Worm (Caenorhabditis elegans): ENCODE measurements around the gene srh-171.
A peak's percentile ranks its signal among the peaks of the same experiment; 100 is the strongest.

Gene srh-171

DNA sequence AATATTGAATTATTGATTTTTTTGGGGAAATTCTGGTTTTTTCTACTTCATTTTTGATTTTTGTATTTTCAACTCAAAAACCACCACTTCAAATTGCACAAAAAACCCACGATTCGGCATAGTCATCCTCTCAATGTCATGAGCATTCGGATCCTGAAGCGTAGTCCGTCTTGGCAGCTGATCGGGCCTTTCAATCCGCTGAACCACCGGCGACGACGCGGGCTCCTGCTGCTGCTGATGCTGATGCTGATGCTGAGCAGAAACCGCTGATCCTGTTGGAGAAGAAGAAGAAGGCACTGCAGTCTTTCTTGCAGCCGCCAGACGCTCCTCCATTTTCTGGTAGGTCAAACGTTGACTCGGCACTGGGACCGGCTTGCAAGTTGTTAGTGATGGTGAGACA, 33.6 kb downstream of the srh-171 start:
- TF ChIP-seq tbx-11 (GFP tag; IDR thresholded peaks at IDR 0.05) (no peak), hnd-1 (tag; optimal IDR thresholded peaks at IDR 0.05) (no peak), tbx-37 (GFP tag; conservative IDR thresholded peaks at IDR 0.05) (no peak), flt-1 (GFP tag; IDR thresholded peaks at IDR 0.05) (no peak), hmg-4 (GFP tag; optimal IDR thresholded peaks at IDR 0.05) (no peak), pes-1 (GFP tag; IDR thresholded peaks at IDR 0.05) (no peak), scrt-1 (GFP tag; IDR thresholded peaks at IDR 0.05) (no peak), ceh-13 (GFP tag; optimal IDR thresholded peaks at IDR 0.05) (no peak), ceh-36 (tag; optimal IDR thresholded peaks at IDR 0.05) (no peak), tra-4 (tag; optimal IDR thresholded peaks at IDR 0.05) (no peak), hmbx-1 (tag; optimal IDR thresholded peaks at IDR 0.05) (no peak), B0310.2 (tag; optimal IDR thresholded peaks at IDR 0.05) (no peak)

ce11 chrV:19999789-20000188, 34.3 kb downstream of the srh-171 start:
- TF ChIP-seq tbx-37 (GFP tag; conservative IDR thresholded peaks at IDR 0.05): 0 out of 2 replicates have a peak, but pooled peaks have one; percentile 25
- no peak for TF ChIP-seq aly-1 (tag; optimal IDR thresholded peaks at IDR 0.05)
- 0 out of 2 replicates have a peak, but pooled peaks have one; percentile 38 for TF ChIP-seq scrt-1 (GFP tag; IDR thresholded peaks at IDR 0.05)
- TF ChIP-seq ets-7 (tag; optimal IDR thresholded peaks at IDR 0.05): no peak
- no peak for TF ChIP-seq hmg-4 (GFP tag; optimal IDR thresholded peaks at IDR 0.05)
- no peak for TF ChIP-seq flt-1 (GFP tag; IDR thresholded peaks at IDR 0.05)
- peak; percentile 63 for TF ChIP-seq ceh-36 (tag; optimal IDR thresholded peaks at IDR 0.05)

- TF ChIP-seq ceh-36 (tag; optimal IDR thresholded peaks at IDR 0.05) (no peak), hnd-1 (tag; optimal IDR thresholded peaks at IDR 0.05) (no peak), ceh-13 (GFP tag; optimal IDR thresholded peaks at IDR 0.05) (no peak), ama-1 (optimal IDR thresholded peaks at IDR 0.05) (no peak), tbx-11 (GFP tag; IDR thresholded peaks at IDR 0.05) (no peak), scrt-1 (GFP tag; IDR thresholded peaks at IDR 0.05) (0 out of 2 replicates have a peak, but pooled peaks have one; percentile 24)
Measured at ce11 chrV:20000639-20001038, 35.1 kb downstream of the srh-171 start.

DNA sequence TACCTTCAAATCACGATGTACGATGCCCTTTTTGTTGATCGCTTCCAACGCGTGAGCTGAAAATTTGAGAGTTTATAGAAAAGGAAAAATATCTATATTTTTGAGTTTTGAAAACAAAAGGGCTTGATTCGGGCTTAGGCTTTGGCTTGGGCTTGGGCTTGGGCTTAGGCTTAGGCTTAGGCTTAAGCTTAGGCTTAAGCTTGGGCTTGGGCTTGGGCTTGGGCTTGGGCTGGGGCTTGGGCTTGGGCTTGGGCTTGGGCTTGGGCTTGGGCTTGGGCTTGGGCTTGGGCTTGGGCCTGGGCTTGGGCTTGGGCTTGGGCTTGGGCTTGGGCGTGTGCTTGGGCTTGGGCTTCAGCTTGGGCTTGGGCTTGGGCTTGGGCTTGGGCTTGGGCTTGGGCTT, 36.7 kb downstream of the srh-171 start:
- TF ChIP-seq B0310.2 (tag; optimal IDR thresholded peaks at IDR 0.05): no peak
- 0 out of 2 replicates have a peak, but pooled peaks have one; percentile 41 for TF ChIP-seq scrt-1 (GFP tag; IDR thresholded peaks at IDR 0.05)

ce11 chrV:20004385-20004784, 38.9 kb downstream of the srh-171 start, which contains the start of gene unc-51:
unc-51 (minus strand) TSS chrV:20004485.
- TF ChIP-seq tra-4 (tag; optimal IDR thresholded peaks at IDR 0.05) (no peak), pes-1 (GFP tag; IDR thresholded peaks at IDR 0.05) (no peak), ceh-36 (tag; optimal IDR thresholded peaks at IDR 0.05) (no peak), ceh-13 (GFP tag; optimal IDR thresholded peaks at IDR 0.05) (no peak), hmg-4 (GFP tag; optimal IDR thresholded peaks at IDR 0.05) (no peak), tbx-37 (GFP tag; conservative IDR thresholded peaks at IDR 0.05) (no peak), flt-1 (GFP tag; IDR thresholded peaks at IDR 0.05) (no peak), B0310.2 (tag; optimal IDR thresholded peaks at IDR 0.05) (no peak), hnd-1 (tag; optimal IDR thresholded peaks at IDR 0.05) (no peak), ets-7 (tag; optimal IDR thresholded peaks at IDR 0.05) (no peak), scrt-1 (GFP tag; IDR thresholded peaks at IDR 0.05) (no peak), hmbx-1 (tag; optimal IDR thresholded peaks at IDR 0.05) (no peak), ama-1 (optimal IDR thresholded peaks at IDR 0.05) (no peak), aly-1 (tag; optimal IDR thresholded peaks at IDR 0.05) (no peak), F13C5.2 (tag; optimal IDR thresholded peaks at IDR 0.05) (no peak), sea-1 (GFP tag; conservative IDR thresholded peaks at IDR 0.05) (no peak), tbx-11 (GFP tag; IDR thresholded peaks at IDR 0.05) (no peak)

DNA sequence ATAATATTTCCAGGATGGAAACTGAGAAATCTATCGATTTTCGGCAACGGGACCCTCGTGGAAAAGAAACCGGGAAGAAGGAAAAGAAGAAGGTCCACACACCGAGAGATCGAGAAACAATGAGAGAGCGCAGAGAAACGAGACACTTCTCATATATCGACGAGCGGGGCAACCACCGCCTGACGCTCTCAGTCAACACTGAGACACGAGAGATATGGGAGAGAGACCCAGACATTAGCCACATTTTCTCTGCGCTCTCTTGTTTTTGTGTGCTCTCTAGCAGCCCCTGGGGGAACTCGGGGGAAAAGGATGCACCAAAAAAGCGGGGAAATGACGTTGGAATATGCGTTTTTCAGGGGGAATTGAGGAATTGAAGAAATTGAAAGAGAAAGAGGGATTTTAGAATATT, 40.2 kb downstream of the srh-171 start:
- TF ChIP-seq pes-1 (GFP tag; IDR thresholded peaks at IDR 0.05): no peak
- TF ChIP-seq ceh-13 (GFP tag; optimal IDR thresholded peaks at IDR 0.05): no peak
- TF ChIP-seq tbx-37 (GFP tag; conservative IDR thresholded peaks at IDR 0.05): no peak
- no peak for TF ChIP-seq ets-7 (tag; optimal IDR thresholded peaks at IDR 0.05)
- TF ChIP-seq B0310.2 (tag; optimal IDR thresholded peaks at IDR 0.05): no peak
- no peak for TF ChIP-seq tbx-11 (GFP tag; IDR thresholded peaks at IDR 0.05)
- TF ChIP-seq ama-1 (optimal IDR thresholded peaks at IDR 0.05): no peak
- no peak for TF ChIP-seq tra-4 (tag; optimal IDR thresholded peaks at IDR 0.05)
- no peak for TF ChIP-seq flt-1 (GFP tag; IDR thresholded peaks at IDR 0.05)
- no peak for TF ChIP-seq aly-1 (tag; optimal IDR thresholded peaks at IDR 0.05)
- no peak for TF ChIP-seq hmbx-1 (tag; optimal IDR thresholded peaks at IDR 0.05)
- TF ChIP-seq hnd-1 (tag; optimal IDR thresholded peaks at IDR 0.05): no peak
- TF ChIP-seq sea-1 (GFP tag; conservative IDR thresholded peaks at IDR 0.05): no peak
- TF ChIP-seq hmg-4 (GFP tag; optimal IDR thresholded peaks at IDR 0.05): peak; percentile 61
- peak; percentile 52 for TF ChIP-seq F13C5.2 (tag; optimal IDR thresholded peaks at IDR 0.05)

DNA sequence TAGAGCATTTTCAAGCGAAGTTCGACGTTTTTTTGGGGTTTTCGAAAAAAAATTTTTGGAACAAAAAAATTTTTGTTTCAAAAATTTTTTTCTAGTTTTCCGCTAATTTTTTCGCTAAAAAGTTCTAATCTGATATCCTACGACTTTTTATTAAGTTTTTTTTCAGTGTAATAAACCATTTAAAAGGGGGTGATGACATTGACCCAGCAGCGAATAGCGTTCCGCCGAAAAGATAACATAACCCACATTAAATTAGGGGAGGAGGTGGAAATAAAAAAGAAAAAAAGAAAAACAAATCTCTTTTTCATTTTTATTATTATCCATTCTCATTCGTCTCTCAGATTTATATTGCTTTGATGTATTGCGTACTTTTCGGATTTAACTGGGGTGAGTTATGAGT, 42.0 kb downstream of the srh-171 start, which contains the start of gene Y60A3A.23:
Y60A3A.23 (plus strand) TSS at position 301 of the 400 bp plus-strand sequence.
- TF ChIP-seq flt-1 (GFP tag; IDR thresholded peaks at IDR 0.05): no peak
- no peak for TF ChIP-seq B0310.2 (tag; optimal IDR thresholded peaks at IDR 0.05)
- no peak for TF ChIP-seq ets-7 (tag; optimal IDR thresholded peaks at IDR 0.05)
- no peak for TF ChIP-seq scrt-1 (GFP tag; IDR thresholded peaks at IDR 0.05)
- no peak for TF ChIP-seq tra-4 (tag; optimal IDR thresholded peaks at IDR 0.05)
- no peak for TF ChIP-seq ama-1 (optimal IDR thresholded peaks at IDR 0.05)
- TF ChIP-seq tbx-37 (GFP tag; conservative IDR thresholded peaks at IDR 0.05): no peak
- TF ChIP-seq hmbx-1 (tag; optimal IDR thresholded peaks at IDR 0.05): no peak
- no peak for TF ChIP-seq sea-1 (GFP tag; conservative IDR thresholded peaks at IDR 0.05)
- TF ChIP-seq pes-1 (GFP tag; IDR thresholded peaks at IDR 0.05): no peak

- TF ChIP-seq hmbx-1 (tag; optimal IDR thresholded peaks at IDR 0.05) (no peak), ceh-36 (tag; optimal IDR thresholded peaks at IDR 0.05) (no peak), tbx-11 (GFP tag; IDR thresholded peaks at IDR 0.05) (no peak), scrt-1 (GFP tag; IDR thresholded peaks at IDR 0.05) (no peak), hnd-1 (tag; optimal IDR thresholded peaks at IDR 0.05) (no peak), B0310.2 (tag; optimal IDR thresholded peaks at IDR 0.05) (no peak), F13C5.2 (tag; optimal IDR thresholded peaks at IDR 0.05) (no peak), sea-1 (GFP tag; conservative IDR thresholded peaks at IDR 0.05) (no peak), pes-1 (GFP tag; IDR thresholded peaks at IDR 0.05) (no peak), hmg-4 (GFP tag; optimal IDR thresholded peaks at IDR 0.05) (no peak), tra-4 (tag; optimal IDR thresholded peaks at IDR 0.05) (no peak), ama-1 (optimal IDR thresholded peaks at IDR 0.05) (no peak), aly-1 (tag; optimal IDR thresholded peaks at IDR 0.05) (no peak), ceh-13 (GFP tag; optimal IDR thresholded peaks at IDR 0.05) (no peak), ets-7 (tag; optimal IDR thresholded peaks at IDR 0.05) (no peak), tbx-37 (GFP tag; conservative IDR thresholded peaks at IDR 0.05) (no peak)
Measured at ce11 chrV:20011199-20011598, 45.7 kb downstream of the srh-171 start.
